Worm (Caenorhabditis elegans) whole organism, L4 larva: ENCODE data around the gene mdt-1.2.

Experiments used
- ZK546.5 ChIP-seq, 2 experiments: sonication (generic microtip); optimal IDR thresholded peaks; 2 replicates each; lab custom pipeline; 2017; ENCODE audit warnings: missing biosample characterization in 2 of 2, missing genetic modification characterization in 2 of 2
- nhr-77 ChIP-seq: fragments of 150-350 bp; optimal IDR thresholded peaks from 2 replicates; lab custom pipeline; 2014; ENCODE audit warnings: missing biosample characterization, missing genetic modification characterization
- tra-1 ChIP-seq: fragments of 200-800 bp; sonication (Bioruptor generic); IDR thresholded peaks from 2 replicates; pipeline ENCODE4 v1.3.6; 2022; ENCODE audit warnings: missing genetic modification reagents, missing genetic modification characterization, missing compliant biosample characterization
- unc-39 ChIP-seq: sonication (generic microtip); optimal IDR thresholded peaks from 2 replicates; lab custom pipeline; 2017; ENCODE audit warnings: missing biosample characterization, missing genetic modification characterization
- zag-1 ChIP-seq: fragments of 150-350 bp; optimal IDR thresholded peaks from 2 replicates; lab custom pipeline; 2014; ENCODE audit warnings: missing biosample characterization, missing genetic modification characterization

DNA sequence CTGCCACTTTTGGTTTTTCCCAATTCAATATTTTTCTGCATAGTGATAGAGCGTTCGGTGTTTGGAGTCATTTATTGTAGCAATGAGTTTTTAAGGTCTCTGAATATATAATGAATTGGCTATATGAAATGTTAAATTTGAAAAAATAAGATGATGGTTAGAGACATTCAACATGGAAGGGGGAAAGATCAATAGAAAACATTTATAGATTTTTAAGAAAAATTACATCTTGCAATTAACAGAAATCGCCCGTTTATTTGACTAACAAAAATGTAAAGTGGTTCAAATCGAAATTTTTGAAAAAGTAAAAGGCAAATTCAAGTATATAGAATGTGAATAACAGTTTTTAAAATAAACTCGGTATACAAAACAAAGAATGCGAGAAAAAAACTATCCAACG lies 40.8 kb upstream of the mdt-1.2 start, which contains the start of gene lido-5:
- no peak for TF ChIP-seq unc-39 (tag; lab: Kevin White, UChicago)
- TF ChIP-seq tra-1 (GFP tag; lab: Robert Waterston, UW): no peak
- no peak for TF ChIP-seq zag-1 (tag; lab: Kevin White, UChicago)
- no peak for TF ChIP-seq ZK546.5 (tag; optimal IDR thresholded peaks at IDR 0.05; lab: Kevin White, UChicago)
- TF ChIP-seq nhr-77: no peak
